Fruit fly (Drosophila melanogaster) whole organism, embryonic: ENCODE results near the gene chif.

Source experiments
- Awh ChIP-seq: fragments of 200-800 bp; sonication (Bioruptor generic); IDR thresholded peaks from 2 replicates; pipeline ENCODE4, ENCODE4 v1.3.6; 2022; ENCODE audit warnings: missing biosample characterization, missing genetic modification characterization
- B-H2 ChIP-seq: fragments of 200-800 bp; sonication (Bioruptor generic); optimal IDR thresholded peaks from 2 replicates; lab custom pipeline; 2018; ENCODE audit warnings: missing biosample characterization, mild to moderate bottlenecking, missing genetic modification characterization
- C15 ChIP-seq: fragments of 200-800 bp; sonication (Bioruptor generic); IDR thresholded peaks from 3 replicates; pipeline ENCODE4 v1.3.6; 2022; ENCODE audit warnings: missing biosample characterization, missing genetic modification characterization
- CG1024 ChIP-seq: fragments of 200-800 bp; sonication (Bioruptor generic); IDR thresholded peaks from 2 replicates; pipeline ENCODE4 v1.3.6; 2022; ENCODE audit warnings: missing biosample characterization, missing genetic modification characterization
- CG10321 ChIP-seq: fragments of 200-800 bp; sonication (Bioruptor generic); IDR thresholded peaks from 2 replicates; pipeline ENCODE4 v1.3.6; 2022; ENCODE audit warnings: missing biosample characterization, missing genetic modification characterization
- CG10565 ChIP-seq: fragments of 200-800 bp; sonication (Bioruptor generic); optimal IDR thresholded peaks from 3 replicates; lab custom pipeline; 2016; ENCODE audit warnings: missing biosample characterization, mild to moderate bottlenecking, missing genetic modification characterization
- CG10654 ChIP-seq: fragments of 200-800 bp; sonication (Bioruptor generic); optimal IDR thresholded peaks from 2 replicates; lab custom pipeline; 2016; ENCODE audit warnings: missing biosample characterization, missing genetic modification characterization
- CG11560 ChIP-seq: fragments of 200-800 bp; sonication (Bioruptor generic); IDR thresholded peaks from 3 replicates; pipeline ENCODE4 v1.3.6; 2022; ENCODE audit warnings: missing biosample characterization, missing genetic modification characterization
- CG11695 ChIP-seq: fragments of 200-800 bp; sonication (Bioruptor generic); IDR thresholded peaks from 3 replicates; pipeline ENCODE4 v1.3.6; 2022; ENCODE audit warnings: missing biosample characterization, missing genetic modification characterization
- CG13894 ChIP-seq: fragments of 200-800 bp; sonication (Bioruptor generic); optimal IDR thresholded peaks from 3 replicates; lab custom pipeline; 2018; ENCODE audit warnings: missing biosample characterization, mild to moderate bottlenecking, missing genetic modification characterization, moderate library complexity
- CG14667 ChIP-seq: fragments of 200-800 bp; sonication (Bioruptor generic); IDR thresholded peaks from 2 replicates; pipeline ENCODE4 v1.3.6; 2022; ENCODE audit warnings: missing biosample characterization, missing genetic modification characterization
- CG15073 ChIP-seq: fragments of 200-800 bp; sonication (Bioruptor generic); optimal IDR thresholded peaks from 2 replicates; lab custom pipeline; 2016; ENCODE audit warnings: missing biosample characterization, missing genetic modification characterization
- CG15269 ChIP-seq: fragments of 200-800 bp; sonication (Bioruptor generic); optimal IDR thresholded peaks from 2 replicates; lab custom pipeline; 2018; ENCODE audit warnings: missing biosample characterization, mild to moderate bottlenecking, missing genetic modification characterization, moderate library complexity
- CG1529 ChIP-seq: fragments of 200-800 bp; sonication (Bioruptor generic); optimal IDR thresholded peaks from 3 replicates; lab custom pipeline; 2018; ENCODE audit warnings: missing biosample characterization, missing genetic modification characterization
- CG15601 ChIP-seq: fragments of 200-800 bp; sonication (Bioruptor generic); optimal IDR thresholded peaks from 3 replicates; lab custom pipeline; 2019; ENCODE audit warnings: missing biosample characterization, mild to moderate bottlenecking, missing genetic modification characterization, moderate library complexity
- CG16863 ChIP-seq: fragments of 200-800 bp; sonication (Bioruptor generic); optimal IDR thresholded peaks from 3 replicates; lab custom pipeline; 2016; ENCODE audit warnings: missing biosample characterization, missing genetic modification characterization
- CG17361 ChIP-seq: fragments of 200-800 bp; sonication (Bioruptor generic); IDR thresholded peaks from 3 replicates; pipeline ENCODE4 v1.3.6; 2022; ENCODE audit warnings: missing biosample characterization, missing genetic modification characterization
- CG31441 ChIP-seq: fragments of 200-800 bp; sonication (Bioruptor generic); IDR thresholded peaks from 2 replicates; pipeline ENCODE4 v1.3.6; 2022; ENCODE audit warnings: missing biosample characterization, missing genetic modification characterization
- CG4360 ChIP-seq: fragments of 200-800 bp; sonication (Bioruptor generic); IDR thresholded peaks from 2 replicates; pipeline ENCODE4 v1.3.6; 2022; ENCODE audit warnings: missing biosample characterization, missing genetic modification characterization
- CG6854 ChIP-seq: fragments of 200-800 bp; sonication (Bioruptor generic); optimal IDR thresholded peaks from 3 replicates; lab custom pipeline; 2017; ENCODE audit warnings: missing biosample characterization, mild to moderate bottlenecking, missing genetic modification characterization
- CG8359 ChIP-seq: fragments of 200-800 bp; sonication (Bioruptor generic); optimal IDR thresholded peaks from 2 replicates; lab custom pipeline; 2017; ENCODE audit warnings: missing biosample characterization, mild to moderate bottlenecking, missing genetic modification characterization, borderline replicate concordance
- CG9817 ChIP-seq: fragments of 200-800 bp; sonication (Bioruptor generic); optimal IDR thresholded peaks from 2 replicates; lab custom pipeline; 2018; ENCODE audit warnings: missing biosample characterization, mild to moderate bottlenecking, missing genetic modification characterization, moderate library complexity
- Dip3 ChIP-seq: fragments of 200-800 bp; sonication (Bioruptor generic); optimal IDR thresholded peaks from 3 replicates; lab custom pipeline; 2016; ENCODE audit warnings: missing biosample characterization, missing genetic modification characterization
- Fer2 ChIP-seq: fragments of 200-800 bp; sonication (Bioruptor generic); optimal IDR thresholded peaks from 2 replicates; lab custom pipeline; 2018; ENCODE audit warnings: missing biosample characterization, mild to moderate bottlenecking, missing genetic modification characterization, moderate library complexity
- HmgD ChIP-seq: fragments of 200-800 bp; sonication (Bioruptor generic); optimal IDR thresholded peaks from 3 replicates; lab custom pipeline; 2016; ENCODE audit warnings: missing biosample characterization, missing genetic modification characterization
- Hr78 ChIP-seq, 2 experiments: fragments of 200-800 bp in 1 of 2; fragments of >200 bp in 1 of 2; sonication (Bioruptor generic) in 1 of 2; optimal IDR thresholded peaks; 2 replicates each; lab custom pipeline; 2017 to 2019; ENCODE audit warnings: missing biosample characterization in 2 of 2, missing genetic modification characterization in 2 of 2, mild to moderate bottlenecking in 1 of 2, moderate library complexity in 1 of 2
- Jarid2 ChIP-seq: fragments of 200-800 bp; sonication (Bioruptor generic); optimal IDR thresholded peaks from 3 replicates; lab custom pipeline; 2017; ENCODE audit warnings: mild to moderate bottlenecking, missing biosample characterization, missing genetic modification reagents, missing genetic modification characterization
- Meics ChIP-seq: fragments of 200-800 bp; sonication (Bioruptor generic); optimal IDR thresholded peaks from 2 replicates; lab custom pipeline; 2017; ENCODE audit warnings: missing biosample characterization, mild to moderate bottlenecking, missing genetic modification characterization
- NfI ChIP-seq: fragments of 200-800 bp; sonication (Bioruptor generic); optimal IDR thresholded peaks from 3 replicates; lab custom pipeline; 2018; ENCODE audit warnings: missing biosample characterization, mild to moderate bottlenecking, missing genetic modification characterization, moderate library complexity
- Oaz ChIP-seq: fragments of 200-800 bp; sonication (Bioruptor generic); IDR thresholded peaks from 2 replicates; pipeline ENCODE4 v1.3.6; 2022; ENCODE audit warnings: missing biosample characterization, missing genetic modification characterization
- ara ChIP-seq: fragments of 200-800 bp; sonication (Bioruptor generic); IDR thresholded peaks from 2 replicates; pipeline ENCODE4 v1.3.6; 2022; ENCODE audit warnings: missing biosample characterization, missing genetic modification characterization
- bab2 ChIP-seq: fragments of 200-800 bp; sonication (Bioruptor generic); optimal IDR thresholded peaks from 2 replicates; lab custom pipeline; 2016; ENCODE audit warnings: missing biosample characterization, missing genetic modification characterization
- bcd ChIP-seq: fragments of 200-800 bp; sonication (Bioruptor generic); optimal IDR thresholded peaks from 2 replicates; lab custom pipeline; 2017; ENCODE audit warnings: missing biosample characterization, mild to moderate bottlenecking, missing genetic modification characterization
- crp ChIP-seq, 2 experiments: fragments of 200-800 bp; sonication (Bioruptor generic); optimal IDR thresholded peaks; 2 replicates in 1 of 2; 3 replicates in 1 of 2; lab custom pipeline; 2017; ENCODE audit warnings: missing biosample characterization in 2 of 2, missing genetic modification characterization in 2 of 2, mild to moderate bottlenecking in 1 of 2, moderate library complexity in 1 of 2
- cwo ChIP-seq: fragments of 200-800 bp; sonication (Bioruptor generic); optimal IDR thresholded peaks from 3 replicates; lab custom pipeline; 2017; ENCODE audit warnings: missing biosample characterization, missing genetic modification characterization, mild to moderate bottlenecking, moderate library complexity, missing genetic modification reagents
- da ChIP-seq: fragments of 200-800 bp; sonication (Bioruptor generic); optimal IDR thresholded peaks from 2 replicates; lab custom pipeline; 2016; ENCODE audit warnings: missing biosample characterization, missing genetic modification characterization
- disco-r ChIP-seq: fragments of 200-800 bp; sonication (Bioruptor generic); optimal IDR thresholded peaks from 2 replicates; lab custom pipeline; 2016; ENCODE audit warnings: missing biosample characterization, missing genetic modification characterization
- dpn ChIP-seq, 2 experiments: fragments of 200-800 bp; sonication (Bioruptor generic); optimal IDR thresholded peaks; 3 replicates each; lab custom pipeline; 2016; ENCODE audit warnings: missing biosample characterization in 2 of 2, missing genetic modification characterization in 2 of 2
- fd3F ChIP-seq: fragments of 200-800 bp; sonication (Bioruptor generic); optimal IDR thresholded peaks from 2 replicates; lab custom pipeline; 2018; ENCODE audit warnings: missing biosample characterization, mild to moderate bottlenecking, missing genetic modification characterization, moderate library complexity
- gt ChIP-seq: fragments of 200-800 bp; sonication (Bioruptor generic); IDR thresholded peaks from 2 replicates; pipeline ENCODE4 v1.3.6; 2022; ENCODE audit warnings: missing biosample characterization, missing genetic modification characterization
- ham ChIP-seq: fragments of 200-800 bp; sonication (Bioruptor generic); IDR thresholded peaks from 2 replicates; pipeline ENCODE4 v1.3.6; 2022; ENCODE audit warnings: missing biosample characterization, missing genetic modification characterization
- ind ChIP-seq: fragments of 200-800 bp; sonication (Bioruptor generic); optimal IDR thresholded peaks from 3 replicates; lab custom pipeline; 2016; ENCODE audit warnings: missing biosample characterization, missing genetic modification characterization
- odd ChIP-seq: fragments of 200-800 bp; sonication (Bioruptor generic); optimal IDR thresholded peaks from 2 replicates; lab custom pipeline; 2017; ENCODE audit warnings: missing biosample characterization, mild to moderate bottlenecking, missing genetic modification characterization
- pb ChIP-seq: fragments of 200-800 bp; sonication (Bioruptor generic); optimal IDR thresholded peaks from 3 replicates; lab custom pipeline; 2016; ENCODE audit warnings: missing biosample characterization, missing genetic modification characterization
- pros ChIP-seq: fragments of 200-800 bp; sonication (Bioruptor generic); optimal IDR thresholded peaks from 3 replicates; lab custom pipeline; 2019; ENCODE audit warnings: missing biosample characterization, mild to moderate bottlenecking, missing genetic modification characterization, moderate library complexity
- run ChIP-seq: fragments of 200-800 bp; sonication (Bioruptor generic); optimal IDR thresholded peaks from 3 replicates; lab custom pipeline; 2018; ENCODE audit warnings: missing biosample characterization, mild to moderate bottlenecking, missing genetic modification characterization
- scrt ChIP-seq: fragments of 200-800 bp; sonication (Bioruptor generic); optimal IDR thresholded peaks from 2 replicates; lab custom pipeline; 2018; ENCODE audit warnings: missing biosample characterization, mild to moderate bottlenecking, missing genetic modification characterization, moderate library complexity
- usp ChIP-seq: fragments of >200 bp; optimal IDR thresholded peaks from 2 replicates; lab custom pipeline; 2017; ENCODE audit warnings: missing biosample characterization, missing genetic modification characterization
- vvl ChIP-seq: fragments of 200-800 bp; sonication (Bioruptor generic); IDR thresholded peaks from 2 replicates; pipeline ENCODE4 v1.3.6; 2022; ENCODE audit warnings: missing biosample characterization, missing genetic modification characterization
- yki ChIP-seq: fragments of >200 bp; optimal IDR thresholded peaks from 3 replicates; lab custom pipeline; 2018

chif gene

DNA sequence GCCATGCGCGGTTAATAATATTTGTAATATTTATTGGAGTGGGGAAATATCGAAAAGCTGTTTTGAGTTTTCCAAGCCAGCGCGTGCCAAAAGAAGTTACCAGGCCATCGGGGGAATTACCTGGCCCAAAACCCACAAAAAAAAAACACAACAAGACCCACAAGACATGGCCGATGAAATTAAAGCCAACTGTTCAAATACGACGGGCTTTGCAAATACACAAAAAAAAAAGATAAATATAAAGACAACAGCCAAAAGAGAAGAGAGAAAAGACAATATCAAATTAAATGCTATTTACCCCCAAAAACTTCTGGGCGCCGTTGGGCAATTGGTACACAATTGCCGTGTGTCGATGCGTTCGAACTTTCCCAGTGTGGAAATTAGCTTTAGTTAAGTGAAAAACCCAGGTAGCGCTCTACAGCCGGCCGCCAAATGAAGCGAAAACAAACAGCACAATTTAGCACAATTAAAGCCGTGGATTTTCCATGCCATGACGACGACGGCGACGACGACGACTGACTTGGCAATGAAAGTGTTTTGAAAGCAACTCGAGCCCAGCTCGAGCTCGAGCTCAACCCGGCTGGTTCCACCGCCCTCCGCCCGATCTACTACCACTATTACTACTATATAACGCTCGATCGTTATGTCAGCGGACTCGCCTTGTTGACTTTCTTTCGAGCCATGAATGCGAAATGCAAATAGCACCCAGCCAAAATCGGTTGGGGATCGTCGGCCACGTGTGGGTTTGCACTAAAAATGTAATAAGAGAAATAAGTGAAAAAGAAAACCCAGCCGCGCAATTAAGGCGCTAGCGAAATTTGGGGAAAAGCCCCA, 34.4 kb downstream of the chif start (continued):
- TF ChIP-seq Awh (GFP tag; lab: Robert Waterston, UW) = peak; percentile 77
- no peak for TF ChIP-seq usp
- no peak for TF ChIP-seq disco-r (GFP tag; lab: Kevin White, UChicago)
- no peak for TF ChIP-seq CG11560
- TF ChIP-seq CG15601 (tag; lab: Kevin White, UChicago) = peak; percentile 74
- no peak for TF ChIP-seq CG8359 (GFP tag; lab: Kevin White, UChicago)
- TF ChIP-seq CG15269 = peak; percentile 43
- no peak for TF ChIP-seq bab2 (GFP tag; lab: Kevin White, UChicago)
- no peak for TF ChIP-seq ara (GFP tag; lab: Robert Waterston, UW)
- no peak for TF ChIP-seq gt (GFP tag; lab: Robert Waterston, UW)
- no peak for TF ChIP-seq yki (lab: Kevin White, UChicago)
- TF ChIP-seq CG6854 (GFP tag; lab: Kevin White, UChicago) = no peak
- peak; percentile 43 for TF ChIP-seq CG10654
- TF ChIP-seq da (GFP tag; lab: Kevin White, UChicago) = peak; percentile 17
- no peak for TF ChIP-seq CG1024 (GFP tag; lab: Robert Waterston, UW)
- TF ChIP-seq C15 (GFP tag; lab: Robert Waterston, UW) = no peak
- peak; percentile 55 for TF ChIP-seq Meics (GFP tag; lab: Kevin White, UChicago)
- TF ChIP-seq crp (GFP tag; optimal IDR thresholded peaks at IDR 0.05; lab: Kevin White, UChicago) = no peak
- no peak for TF ChIP-seq CG10565 (GFP tag; lab: Kevin White, UChicago)
- no peak for TF ChIP-seq ham (GFP tag; lab: Robert Waterston, UW)
- TF ChIP-seq CG1529 (GFP tag; lab: Kevin White, UChicago) = peak; percentile 41
- peak; percentile 19; the same call in 1 of the 2 replicates for TF ChIP-seq vvl (GFP tag; lab: Robert Waterston, UW)
- no peak for TF ChIP-seq CG14667 (GFP tag; lab: Robert Waterston, UW)
- TF ChIP-seq Dip3 (GFP tag; lab: Kevin White, UChicago) = peak; percentile 36
- no peak for TF ChIP-seq CG15073 (GFP tag; lab: Kevin White, UChicago)
- peak; percentile 24; the same call in 1 of the 2 replicates for TF ChIP-seq CG31441 (GFP tag; lab: Robert Waterston, UW)
- no peak for TF ChIP-seq CG10321
- peak; percentile 12 for TF ChIP-seq Fer2 (tag; lab: Kevin White, UChicago)
- no peak for TF ChIP-seq pros (GFP tag; lab: Kevin White, UChicago)
- no peak for TF ChIP-seq NfI (GFP tag; lab: Kevin White, UChicago)
- peak; percentile 4 for TF ChIP-seq CG13894 (tag; lab: Kevin White, UChicago)
- peak; percentile 52; the same call in 2 of the 3 replicates for TF ChIP-seq CG11695 (GFP tag; lab: Robert Waterston, UW)
- peak; percentile 46 for TF ChIP-seq fd3F (GFP tag; lab: Kevin White, UChicago)
- TF ChIP-seq CG17361 (GFP tag; lab: Robert Waterston, UW) = no peak
- peak; percentile 21; the same call in 1 of the 2 replicates for TF ChIP-seq CG4360 (GFP tag; lab: Robert Waterston, UW)
- TF ChIP-seq pb = no peak
- peak; percentile 30 for TF ChIP-seq scrt (GFP tag; lab: Kevin White, UChicago)
- peak; percentile 58 for TF ChIP-seq B-H2 (GFP tag; lab: Kevin White, UChicago)
- TF ChIP-seq bcd (GFP tag; lab: Kevin White, UChicago) = peak; percentile 6
- TF ChIP-seq run (tag; lab: Kevin White, UChicago) = no peak
- TF ChIP-seq HmgD (GFP tag; lab: Kevin White, UChicago) = no peak
- TF ChIP-seq cwo (GFP tag; lab: Kevin White, UChicago) = no peak
- peak; percentile 72 for TF ChIP-seq odd (GFP tag; lab: Kevin White, UChicago)
- TF ChIP-seq Jarid2 (GFP tag; lab: Kevin White, UChicago) = peak; percentile 13
- no peak for TF ChIP-seq Hr78 (GFP tag; optimal IDR thresholded peaks at IDR 0.05; lab: Kevin White, UChicago)
- no peak for TF ChIP-seq Oaz (GFP tag; lab: Robert Waterston, UW)
- no peak for TF ChIP-seq ind
- TF ChIP-seq CG16863 (GFP tag; lab: Kevin White, UChicago) = no peak
- TF ChIP-seq CG9817 (tag; lab: Kevin White, UChicago) = peak; percentile 18
- TF ChIP-seq dpn (GFP tag; optimal IDR thresholded peaks at IDR 0.05; lab: Kevin White, UChicago) = peak; percentile 19 to 39
